Worm (Caenorhabditis elegans) whole organism, L3 larva: ENCODE data around the gene W02D7.8.

Experiments
- R02D3.7 ChIP-seq: fragments of 150-350 bp; optimal IDR thresholded peaks from 2 replicates; lab custom pipeline; 2014; ENCODE audit warnings: missing biosample characterization, missing genetic modification characterization
- ZK546.5 ChIP-seq: sonication (generic microtip); optimal IDR thresholded peaks from 2 replicates; lab custom pipeline; 2017; ENCODE audit warnings: missing biosample characterization, missing genetic modification characterization
- ama-1 ChIP-seq: fragments of 150-350 bp; optimal IDR thresholded peaks from 2 replicates; lab custom pipeline; 2018
- ceh-16 ChIP-seq: sonication (generic microtip); optimal IDR thresholded peaks from 2 replicates; lab custom pipeline; 2017; ENCODE audit warnings: missing biosample characterization, missing genetic modification characterization
- ceh-28 ChIP-seq: fragments of 150-350 bp; optimal IDR thresholded peaks from 2 replicates; lab custom pipeline; 2014; ENCODE audit warnings: missing biosample characterization, missing genetic modification reagents, missing genetic modification characterization
- ceh-82 ChIP-seq: fragments of 150-350 bp; optimal IDR thresholded peaks from 2 replicates; lab custom pipeline; 2014; ENCODE audit warnings: missing biosample characterization, missing genetic modification characterization
- ceh-9 ChIP-seq: sonication (generic microtip); optimal IDR thresholded peaks from 2 replicates; lab custom pipeline; 2018; ENCODE audit warnings: missing biosample characterization, missing genetic modification characterization
- egl-5 ChIP-seq: fragments of 150-350 bp; optimal IDR thresholded peaks from 2 replicates; lab custom pipeline; 2017; ENCODE audit warnings: missing biosample characterization, missing genetic modification reagents, missing genetic modification characterization, inconsistent platforms
- elt-1 ChIP-seq: fragments of 150-350 bp; optimal IDR thresholded peaks from 2 replicates; lab custom pipeline; 2014; ENCODE audit warnings: missing biosample characterization, missing genetic modification characterization
- elt-2 ChIP-seq: sonication (generic microtip); optimal IDR thresholded peaks from 2 replicates; lab custom pipeline; 2016; ENCODE audit warnings: missing genetic modification reagents, mild to moderate bottlenecking, missing genetic modification characterization, missing compliant biosample characterization
- elt-3 ChIP-seq, 3 experiments: fragments of 150-350 bp in 1 of 3; sonication (generic microtip) in 2 of 3; optimal IDR thresholded peaks; 2 replicates in 2 of 3; 4 replicates in 1 of 3; lab custom pipeline; 2014 to 2017; ENCODE audit warnings: missing biosample characterization in 3 of 3, missing genetic modification characterization in 3 of 3
- eor-1 ChIP-seq, 2 experiments: fragments of 150-350 bp; optimal IDR thresholded peaks; 2 replicates each; lab custom pipeline; 2014 to 2018; ENCODE audit warnings: missing biosample characterization in 2 of 2, missing genetic modification characterization in 2 of 2
- fkh-10 ChIP-seq: sonication (generic microtip); optimal IDR thresholded peaks from 2 replicates; lab custom pipeline; 2017; ENCODE audit warnings: missing biosample characterization, missing genetic modification reagents, missing genetic modification characterization
- fos-1 ChIP-seq: fragments of 150-350 bp; optimal IDR thresholded peaks from 2 replicates; lab custom pipeline; 2014; ENCODE audit warnings: missing biosample characterization, missing genetic modification characterization
- lin-15B ChIP-seq: fragments of 150-350 bp; optimal IDR thresholded peaks from 2 replicates; lab custom pipeline; 2014; ENCODE audit warnings: missing biosample characterization, missing genetic modification characterization
- lin-39 ChIP-seq: fragments of 150-350 bp; optimal IDR thresholded peaks from 2 replicates; lab custom pipeline; 2018; ENCODE audit warnings: missing biosample characterization, missing genetic modification reagents, missing genetic modification characterization
- lsy-12 ChIP-seq: sonication (generic microtip); optimal IDR thresholded peaks from 2 replicates; lab custom pipeline; 2016; ENCODE audit warnings: mild to moderate bottlenecking, missing genetic modification characterization, missing compliant biosample characterization
- mdl-1 ChIP-seq: fragments of 150-350 bp; optimal IDR thresholded peaks from 2 replicates; lab custom pipeline; 2014; ENCODE audit warnings: missing biosample characterization, missing genetic modification characterization
- nfya-1 ChIP-seq: sonication (generic microtip); optimal IDR thresholded peaks from 2 replicates; lab custom pipeline; 2017; ENCODE audit warnings: missing genetic modification characterization, mild to moderate bottlenecking, missing compliant biosample characterization, antibody characterized with exemption, moderate library complexity; ENCODE audit not compliant: insufficient read depth
- nhr-11 ChIP-seq: fragments of 150-350 bp; optimal IDR thresholded peaks from 2 replicates; lab custom pipeline; 2014; ENCODE audit warnings: missing biosample characterization, missing genetic modification characterization
- nhr-12 ChIP-seq: fragments of 150-350 bp; optimal IDR thresholded peaks from 2 replicates; lab custom pipeline; 2014; ENCODE audit warnings: missing biosample characterization, missing genetic modification characterization
- nhr-25 ChIP-seq: sonication (generic microtip); optimal IDR thresholded peaks from 2 replicates; lab custom pipeline; 2017; ENCODE audit warnings: missing biosample characterization, missing genetic modification characterization
- nhr-28 ChIP-seq: fragments of 150-350 bp; optimal IDR thresholded peaks from 2 replicates; lab custom pipeline; 2014; ENCODE audit warnings: missing biosample characterization, missing genetic modification characterization
- nhr-43 ChIP-seq: sonication (generic microtip); optimal IDR thresholded peaks from 2 replicates; lab custom pipeline; 2016; ENCODE audit warnings: mild to moderate bottlenecking, missing genetic modification characterization, missing compliant biosample characterization; ENCODE audit not compliant: poor library complexity, severe bottlenecking
- nhr-76 ChIP-seq: fragments of 150-350 bp; sonication (generic microtip); optimal IDR thresholded peaks from 5 replicates; lab custom pipeline; 2014; ENCODE audit warnings: missing biosample characterization, missing genetic modification characterization
- nhr-77 ChIP-seq: fragments of 150-350 bp; optimal IDR thresholded peaks from 2 replicates; lab custom pipeline; 2014; ENCODE audit warnings: missing biosample characterization, missing genetic modification characterization
- pqm-1 ChIP-seq: fragments of 150-350 bp; optimal IDR thresholded peaks from 2 replicates; lab custom pipeline; 2017; ENCODE audit warnings: missing biosample characterization, missing genetic modification characterization, inconsistent platforms
- skn-1 ChIP-seq: fragments of 150-350 bp; optimal IDR thresholded peaks from 2 replicates; lab custom pipeline; 2014; ENCODE audit warnings: missing biosample characterization, missing genetic modification characterization
- snpc-4 ChIP-seq: fragments of 150-350 bp; optimal IDR thresholded peaks from 2 replicates; lab custom pipeline; 2014; ENCODE audit warnings: missing biosample characterization, missing genetic modification characterization
- tbx-2 ChIP-seq: sonication (generic microtip); optimal IDR thresholded peaks from 2 replicates; lab custom pipeline; 2016; ENCODE audit warnings: mild to moderate bottlenecking, missing genetic modification characterization, missing compliant biosample characterization
- unc-62 ChIP-seq: fragments of 150-350 bp; sonication (generic microtip); optimal IDR thresholded peaks from 4 replicates; lab custom pipeline; 2014; ENCODE audit warnings: missing biosample characterization, missing genetic modification reagents, missing genetic modification characterization
- zag-1 ChIP-seq: fragments of 150-350 bp; optimal IDR thresholded peaks from 2 replicates; lab custom pipeline; 2014; ENCODE audit warnings: missing biosample characterization, missing genetic modification characterization
- ztf-4 ChIP-seq: fragments of 150-350 bp; optimal IDR thresholded peaks from 2 replicates; lab custom pipeline; 2014; ENCODE audit warnings: missing biosample characterization, missing genetic modification characterization

Gene W02D7.8

DNA sequence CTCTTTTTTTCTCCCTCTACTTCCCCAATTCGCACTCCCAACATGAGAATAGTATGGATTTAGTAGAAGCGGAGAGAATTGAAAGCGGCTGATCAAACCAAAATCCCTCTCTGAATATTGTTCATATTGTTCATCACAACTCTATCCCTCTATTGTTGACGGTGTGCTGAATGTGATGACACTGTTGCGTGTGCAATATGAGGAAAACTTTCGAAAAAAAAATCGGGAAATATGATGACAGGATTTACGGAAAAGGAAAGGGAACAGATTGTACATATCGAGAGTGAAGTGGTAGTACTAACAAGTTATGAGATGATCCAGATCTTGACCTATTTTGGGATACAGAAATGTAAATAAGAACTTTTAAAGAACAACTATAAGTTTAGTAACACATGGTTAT, 10.4 kb downstream of the W02D7.8 start, which contains the start of gene smex-1:
TSS of gene smex-1 (minus strand) at position 101 of the 400 bp plus-strand sequence.
- TF ChIP-seq ceh-9 (tag; lab: Kevin White, UChicago) (no peak), ceh-28 (tag; lab: Kevin White, UChicago) (no peak), mdl-1 (tag; lab: Kevin White, UChicago) (no peak), ceh-16 (tag; lab: Kevin White, UChicago) (no peak), ZK546.5 (tag; lab: Kevin White, UChicago) (no peak), nhr-43 (tag; lab: Kevin White, UChicago) (no peak), lin-15B (no peak), tbx-2 (tag; lab: Kevin White, UChicago) (no peak), nhr-12 (tag; lab: Kevin White, UChicago) (no peak)

DNA sequence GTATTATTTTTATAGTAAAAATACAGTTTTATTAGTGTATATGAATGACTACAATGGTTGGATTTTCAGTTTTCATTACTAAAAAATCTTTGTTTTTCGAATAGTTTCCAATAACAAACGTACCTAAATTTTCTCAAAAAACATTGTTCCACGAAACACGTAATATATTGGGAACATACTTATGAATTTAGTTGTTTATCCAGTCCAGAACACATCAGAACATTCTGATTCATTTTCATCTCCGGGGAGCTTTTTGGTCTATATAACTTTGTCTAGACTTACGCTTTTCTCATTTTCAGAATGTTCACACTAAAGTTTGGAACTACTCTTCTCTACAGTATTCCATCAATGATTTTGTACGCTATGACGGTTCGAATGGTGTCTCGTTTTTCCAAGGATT, 14.5 kb downstream of the W02D7.8 start, which contains the start of gene srg-33:
TSS of gene srg-33 (plus strand) at position 301 of the 400 bp plus-strand sequence.
- TF ChIP-seq eor-1 (tag; optimal IDR thresholded peaks at IDR 0.05; lab: Kevin White, UChicago): no peak
- no peak for TF ChIP-seq nhr-76 (tag; lab: Kevin White, UChicago)
- TF ChIP-seq nhr-28 (tag; lab: Kevin White, UChicago): no peak
- TF ChIP-seq ZK546.5 (tag; lab: Kevin White, UChicago): no peak
- no peak for TF ChIP-seq skn-1
- no peak for TF ChIP-seq R02D3.7 (tag; lab: Kevin White, UChicago)
- TF ChIP-seq ztf-4 (tag; lab: Kevin White, UChicago): no peak
- TF ChIP-seq nhr-77 (tag; lab: Kevin White, UChicago): no peak
- TF ChIP-seq ceh-82 (tag; lab: Kevin White, UChicago): no peak
- TF ChIP-seq fos-1: no peak
- TF ChIP-seq nhr-12 (tag; lab: Kevin White, UChicago): no peak
- no peak for TF ChIP-seq lsy-12 (tag; lab: Kevin White, UChicago)
- TF ChIP-seq nfya-1 (tag; lab: Kevin White, UChicago): no peak
- TF ChIP-seq unc-62 (GFP tag; lab: Kevin White, UChicago): no peak

DNA sequence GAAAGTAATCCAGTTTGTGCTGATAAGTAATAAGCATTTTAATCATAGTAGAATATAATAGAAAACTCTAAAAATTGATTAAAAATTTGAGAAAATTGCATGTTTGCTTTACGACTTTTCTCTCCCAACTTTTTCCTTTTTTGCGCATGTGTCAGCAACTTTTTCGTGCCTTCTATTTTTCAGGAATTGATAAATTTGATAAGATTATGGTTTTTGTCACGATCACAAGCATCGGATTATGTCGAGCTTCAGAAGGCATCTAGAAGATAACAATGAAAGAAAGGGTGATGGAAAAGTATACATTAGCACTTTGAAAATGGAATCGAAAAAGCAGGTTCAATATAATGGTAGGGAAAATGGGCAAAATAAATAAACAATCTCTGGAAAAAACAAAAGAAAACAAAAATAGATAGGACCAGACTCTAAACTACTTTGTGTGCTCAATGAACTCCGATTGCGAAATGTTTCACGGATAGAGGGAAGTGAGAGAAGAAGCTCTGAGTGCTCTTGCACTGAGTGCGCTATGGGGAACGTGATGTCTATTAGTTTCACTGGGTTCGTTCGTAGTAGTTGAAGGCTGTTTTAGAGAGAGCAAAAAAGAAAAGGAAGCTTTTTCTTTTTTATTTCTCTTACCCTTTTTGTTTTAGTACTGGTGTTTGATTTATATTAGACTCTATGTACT, 18.0 kb downstream of the W02D7.8 start:
- TF ChIP-seq elt-2 (tag; lab: Kevin White, UChicago) (peak; percentile 67), nhr-28 (tag; lab: Kevin White, UChicago) (no peak), ama-1 (lab: Kevin White, UChicago) (no peak), ceh-16 (tag; lab: Kevin White, UChicago) (no peak), ztf-4 (tag; lab: Kevin White, UChicago) (no peak), fos-1 (no peak), lin-39 (tag; lab: Kevin White, UChicago) (peak; percentile 63), nhr-76 (tag; lab: Kevin White, UChicago) (no peak), elt-3 (tag; optimal IDR thresholded peaks at IDR 0.05; lab: Kevin White, UChicago) (no peak), pqm-1 (tag; lab: Kevin White, UChicago) (peak; percentile 17), nhr-25 (tag; lab: Kevin White, UChicago) (no peak), snpc-4 (tag; lab: Kevin White, UChicago) (no peak), lin-15B (no peak), nfya-1 (tag; lab: Kevin White, UChicago) (peak; percentile 51), fkh-10 (GFP tag; lab: Kevin White, UChicago) (no peak), nhr-11 (tag; lab: Kevin White, UChicago) (no peak)
- TF ChIP-seq, all 47 proteins: peak for 4

- TF ChIP-seq elt-2 (tag; lab: Kevin White, UChicago) (peak; percentile 4), elt-1 (tag; lab: Kevin White, UChicago) (no peak), pqm-1 (tag; lab: Kevin White, UChicago) (peak; percentile 51), tbx-2 (tag; lab: Kevin White, UChicago) (no peak)
- TF ChIP-seq, all 47 proteins: peak for 2
Observed at ce11 chrV:8285455-8285854, 20.8 kb downstream of the W02D7.8 start.

DNA sequence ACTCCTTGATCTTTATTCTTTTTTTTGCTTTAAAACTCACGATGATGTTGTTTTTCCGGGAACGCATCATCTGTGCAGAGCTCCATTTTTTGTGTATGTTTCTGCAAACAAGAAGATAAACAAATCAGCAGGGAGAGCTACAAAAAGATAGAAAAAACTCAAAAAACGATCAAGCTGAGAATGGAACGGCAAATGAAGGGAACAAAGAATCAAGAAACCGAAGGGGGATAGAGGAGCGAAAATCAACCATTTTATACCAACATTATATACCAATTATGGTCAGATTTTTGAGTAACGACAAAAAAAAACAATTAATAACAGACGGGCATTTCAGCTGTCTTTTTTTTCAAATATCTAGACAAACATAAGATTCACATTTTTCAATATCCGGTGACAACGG, 21.5 kb downstream of the W02D7.8 start, which contains the start of gene slc-17.5:
TSS of gene slc-17.5 (minus strand) at position 101 of the 400 bp plus-strand sequence.
- no peak for TF ChIP-seq nhr-43 (tag; lab: Kevin White, UChicago)
- TF ChIP-seq zag-1: no peak
- no peak for TF ChIP-seq egl-5
